Worm (Caenorhabditis elegans) whole organism, L4/young adult: Measurements from ENCODE around the gene K02D10.2.

Experiments used
- W03F9.2 ChIP-seq: fragments of 150-350 bp; optimal IDR thresholded peaks from 2 replicates; lab custom pipeline; 2014; ENCODE audit warnings: missing biosample characterization, missing genetic modification characterization
- dao-5 ChIP-seq: sonication (generic microtip); optimal IDR thresholded peaks from 2 replicates; lab custom pipeline; 2016; ENCODE audit warnings: missing genotype, missing genetic modification characterization, moderate library complexity, missing compliant biosample characterization
- him-1 ChIP-seq: sonication (generic microtip); optimal IDR thresholded peaks from 2 replicates; lab custom pipeline; 2016; ENCODE audit warnings: missing genotype, missing genetic modification reagents, missing genetic modification characterization, missing compliant biosample characterization

ce11 chrIII:8766467-8766866 is 4.6 kb downstream of the K02D10.2 start:
- TF ChIP-seq him-1 (tag; lab: Kevin White, UChicago) (no peak), W03F9.2 (tag; lab: Kevin White, UChicago) (no peak), dao-5 (tag; lab: Kevin White, UChicago) (no peak)
